Worm (Caenorhabditis elegans) whole organism, L1 larva: ENCODE data around the gene mpc-1.

Source experiments
- alr-1 ChIP-seq: fragments of 200-800 bp; sonication (Bioruptor generic); optimal IDR thresholded peaks from 2 replicates; lab custom pipeline; 2018; ENCODE audit warnings: borderline replicate concordance, mild to moderate bottlenecking, missing genetic modification characterization, missing compliant biosample characterization
- egl-27 ChIP-seq, 2 experiments: fragments of 150-350 bp in 1 of 2; sonication (generic microtip); optimal IDR thresholded peaks; 3 replicates each; lab custom pipeline; 2017 to 2018; ENCODE audit warnings: missing biosample characterization in 2 of 2, missing genetic modification characterization in 2 of 2, missing genetic modification reagents in 2 of 2
- nhr-11 ChIP-seq: fragments of 150-350 bp; optimal IDR thresholded peaks from 2 replicates; lab custom pipeline; 2014; ENCODE audit warnings: missing biosample characterization, missing genetic modification characterization
- snu-23 ChIP-seq: sonication (generic microtip); optimal IDR thresholded peaks from 2 replicates; lab custom pipeline; 2016; ENCODE audit warnings: missing genetic modification characterization, missing compliant biosample characterization
- ztf-4 ChIP-seq: fragments of 150-350 bp; optimal IDR thresholded peaks from 2 replicates; lab custom pipeline; 2014; ENCODE audit warnings: missing biosample characterization, missing genetic modification characterization

- TF ChIP-seq snu-23 (GFP tag; lab: Kevin White, UChicago) = no peak
- no peak for TF ChIP-seq alr-1 (tag; lab: Kevin White, UChicago)
- no peak for TF ChIP-seq egl-27 (tag; optimal IDR thresholded peaks at IDR 0.05; lab: Kevin White, UChicago)
- TF ChIP-seq ztf-4 (tag; lab: Kevin White, UChicago) = no peak
- no peak for TF ChIP-seq nhr-11 (tag; lab: Kevin White, UChicago)
Measured at ce11 chrIII:4434294-4434781, 21.1 kb downstream of the mpc-1 start, which contains the start of gene C28A5.1.
